Worm (Caenorhabditis elegans): ENCODE data around the gene C33C12.4.

DNA sequence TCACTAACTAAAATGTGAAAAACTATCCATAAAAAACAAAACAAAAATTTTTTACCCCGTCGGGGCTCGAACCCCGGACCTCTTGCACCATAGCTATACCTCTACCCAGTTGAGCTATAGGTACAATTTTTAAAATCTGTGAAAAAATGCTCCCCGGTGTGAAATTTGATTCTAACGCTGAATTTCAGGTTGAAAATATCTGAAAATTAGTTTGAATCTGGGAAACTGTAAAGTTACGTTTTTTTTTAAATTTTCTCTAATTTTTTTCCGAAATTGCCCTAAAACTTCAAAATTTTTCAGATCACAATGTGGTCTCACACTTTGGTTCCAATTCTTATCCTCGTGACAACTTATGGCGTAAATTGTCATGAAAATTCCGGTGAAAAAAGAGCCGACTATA, 41.5 kb upstream of the C33C12.4 start, which contains the start of gene Y59C2A.1:
- TF ChIP-seq drap-1 (GFP tag; optimal IDR thresholded peaks at IDR 0.05) (no peak), ztf-11 (tag; optimal IDR thresholded peaks at IDR 0.05) (no peak), pha-4 (tag; optimal IDR thresholded peaks at IDR 0.05) (no peak), sem-2 (GFP tag; optimal IDR thresholded peaks at IDR 0.05) (no peak), lsy-2 (tag; optimal IDR thresholded peaks at IDR 0.05) (no peak), unc-39 (tag; optimal IDR thresholded peaks at IDR 0.05) (no peak)

All from whole organism, mixed stage, embryonic.